Worm (Caenorhabditis elegans) whole organism, L2 larva: ENCODE measurements around the gene phf-34.

ENCODE experiments used
- C34F6.9 ChIP-seq: fragments of 150-350 bp; optimal IDR thresholded peaks from 2 replicates; lab custom pipeline; 2014; ENCODE audit warnings: missing biosample characterization, missing genetic modification characterization
- F13H6.1 ChIP-seq: sonication (generic microtip); optimal IDR thresholded peaks from 2 replicates; lab custom pipeline; 2016; ENCODE audit warnings: missing genetic modification characterization, missing compliant biosample characterization
- R02D3.7 ChIP-seq: fragments of 150-350 bp; optimal IDR thresholded peaks from 2 replicates; lab custom pipeline; 2014; ENCODE audit warnings: missing biosample characterization, missing genetic modification characterization
- ZK546.5 ChIP-seq: sonication (generic microtip); optimal IDR thresholded peaks from 2 replicates; lab custom pipeline; 2017; ENCODE audit warnings: missing biosample characterization, missing genetic modification characterization
- ama-1 ChIP-seq: fragments of 150-350 bp; optimal IDR thresholded peaks from 2 replicates; lab custom pipeline; 2018; ENCODE audit warnings: inconsistent platforms
- ceh-82 ChIP-seq: fragments of 150-350 bp; optimal IDR thresholded peaks from 2 replicates; lab custom pipeline; 2014; ENCODE audit warnings: missing biosample characterization, missing genetic modification characterization
- egl-27 ChIP-seq: sonication (generic microtip); optimal IDR thresholded peaks from 3 replicates; lab custom pipeline; 2017; ENCODE audit warnings: missing biosample characterization, missing genetic modification reagents, missing genetic modification characterization
- elt-1 ChIP-seq: fragments of 150-350 bp; optimal IDR thresholded peaks from 2 replicates; lab custom pipeline; 2014; ENCODE audit warnings: missing biosample characterization, missing genetic modification characterization
- elt-3 ChIP-seq: sonication (generic microtip); optimal IDR thresholded peaks from 2 replicates; lab custom pipeline; 2017; ENCODE audit warnings: missing biosample characterization, missing genetic modification characterization
- gmeb-1 ChIP-seq: fragments of 150-350 bp; optimal IDR thresholded peaks from 2 replicates; lab custom pipeline; 2014; ENCODE audit warnings: missing biosample characterization, missing genetic modification characterization
- lin-13 ChIP-seq: fragments of 150-350 bp; optimal IDR thresholded peaks from 2 replicates; lab custom pipeline; 2014; ENCODE audit warnings: missing biosample characterization, missing genetic modification reagents, missing genetic modification characterization
- lin-39 ChIP-seq: fragments of 150-350 bp; optimal IDR thresholded peaks from 2 replicates; lab custom pipeline; 2014; ENCODE audit warnings: missing biosample characterization, missing genetic modification reagents, missing genetic modification characterization
- lsy-2 ChIP-seq, 2 experiments: fragments of 150-350 bp in 1 of 2; sonication (generic microtip) in 1 of 2; optimal IDR thresholded peaks; 2 replicates each; lab custom pipeline; 2014 to 2017; ENCODE audit warnings: missing biosample characterization in 2 of 2, missing genetic modification characterization in 2 of 2
- mbf-1 ChIP-seq: sonication (generic microtip); optimal IDR thresholded peaks from 2 replicates; lab custom pipeline; 2017; ENCODE audit warnings: missing biosample characterization, missing genetic modification characterization
- mdl-1 ChIP-seq, 2 experiments: fragments of 150-350 bp in 1 of 2; sonication (generic microtip) in 1 of 2; optimal IDR thresholded peaks; 2 replicates each; lab custom pipeline; 2017; ENCODE audit warnings: missing biosample characterization in 2 of 2, missing genetic modification characterization in 2 of 2
- nhr-11 ChIP-seq: fragments of 150-350 bp; optimal IDR thresholded peaks from 2 replicates; lab custom pipeline; 2014; ENCODE audit warnings: missing biosample characterization, missing genetic modification characterization
- nhr-12 ChIP-seq: fragments of 150-350 bp; optimal IDR thresholded peaks from 2 replicates; lab custom pipeline; 2014; ENCODE audit warnings: missing biosample characterization, missing genetic modification characterization
- nhr-129 ChIP-seq: fragments of 150-350 bp; optimal IDR thresholded peaks from 2 replicates; lab custom pipeline; 2014; ENCODE audit warnings: missing biosample characterization, missing genetic modification characterization
- nhr-23 ChIP-seq: fragments of 150-350 bp; optimal IDR thresholded peaks from 2 replicates; lab custom pipeline; 2014; ENCODE audit warnings: missing biosample characterization, missing genetic modification reagents, missing genetic modification characterization
- nhr-237 ChIP-seq: fragments of 150-350 bp; optimal IDR thresholded peaks from 2 replicates; lab custom pipeline; 2014; ENCODE audit warnings: missing biosample characterization, missing genetic modification characterization
- nhr-25 ChIP-seq: fragments of 150-350 bp; sonication (generic microtip); optimal IDR thresholded peaks from 3 replicates; lab custom pipeline; 2014; ENCODE audit warnings: missing biosample characterization, missing genetic modification characterization
- nhr-6 ChIP-seq: fragments of 150-350 bp; optimal IDR thresholded peaks from 2 replicates; lab custom pipeline; 2014; ENCODE audit warnings: missing biosample characterization, missing genetic modification characterization
- peb-1 ChIP-seq: fragments of 150-350 bp; optimal IDR thresholded peaks from 2 replicates; lab custom pipeline; 2014; ENCODE audit warnings: missing biosample characterization, missing genetic modification characterization
- sma-3 ChIP-seq: sonication (generic microtip); optimal IDR thresholded peaks from 2 replicates; lab custom pipeline; 2016; ENCODE audit warnings: missing genetic modification reagents, missing genetic modification characterization, missing compliant biosample characterization
- sma-9 ChIP-seq, 2 experiments: fragments of 150-350 bp in 1 of 2; sonication (generic microtip) in 1 of 2; optimal IDR thresholded peaks; 2 replicates each; lab custom pipeline; 2014 to 2016; ENCODE audit warnings: missing genetic modification characterization in 2 of 2, mild to moderate bottlenecking in 1 of 2, missing biosample characterization in 1 of 2, missing compliant biosample characterization in 1 of 2, missing genetic modification reagents in 1 of 2, moderate library complexity in 1 of 2
- snpc-4 ChIP-seq: fragments of 150-350 bp; optimal IDR thresholded peaks from 2 replicates; lab custom pipeline; 2014; ENCODE audit warnings: missing biosample characterization, missing genetic modification characterization
- unc-55 ChIP-seq: fragments of 150-350 bp; sonication (generic microtip); optimal IDR thresholded peaks from 3 replicates; lab custom pipeline; 2014; ENCODE audit warnings: missing biosample characterization, missing genetic modification reagents, missing genetic modification characterization
- unc-62 ChIP-seq: fragments of 150-350 bp; optimal IDR thresholded peaks from 2 replicates; lab custom pipeline; 2014; ENCODE audit warnings: missing biosample characterization, missing genetic modification reagents, missing genetic modification characterization
- zag-1 ChIP-seq: fragments of 150-350 bp; optimal IDR thresholded peaks from 2 replicates; lab custom pipeline; 2014; ENCODE audit warnings: missing biosample characterization, missing genetic modification characterization
- ztf-1 ChIP-seq: fragments of 200-800 bp; sonication (Bioruptor generic); conservative IDR thresholded peaks from 2 replicates; pipeline ENCODE4 v1.3.6; 2022; ENCODE audit warnings: missing genetic modification characterization, missing compliant biosample characterization
- ztf-11 ChIP-seq: sonication (generic microtip); optimal IDR thresholded peaks from 2 replicates; lab custom pipeline; 2017; ENCODE audit warnings: missing biosample characterization, missing genetic modification characterization

phf-34 gene

DNA sequence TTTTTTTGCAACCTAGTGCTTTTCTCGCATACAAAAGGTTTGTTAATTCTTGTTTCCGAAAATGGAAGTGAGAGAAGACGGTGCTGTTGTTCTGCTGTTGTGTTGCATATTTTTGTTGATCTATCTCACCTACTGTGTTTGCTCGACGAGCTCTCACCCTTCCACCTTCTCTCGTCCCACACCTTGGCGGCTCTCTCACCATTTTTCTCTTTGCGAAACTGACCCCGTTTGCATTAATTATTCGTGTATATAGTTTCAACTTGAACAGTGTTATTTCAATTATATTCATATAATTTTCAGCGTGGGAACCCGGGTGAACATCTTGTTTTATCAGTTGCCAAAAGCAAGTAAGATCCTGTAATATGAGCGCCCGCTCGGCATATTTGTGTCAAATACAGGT, 22.2 kb downstream of the phf-34 start, which contains the start of gene R07B1.9:
Gene R07B1.9, plus strand, starts transcription at position 301 of the 400 bp plus-strand sequence.
- TF ChIP-seq unc-55 (GFP tag; lab: Kevin White, UChicago) (no peak), lin-13 (no peak), ama-1 (lab: Kevin White, UChicago) (no peak), C34F6.9 (tag; lab: Kevin White, UChicago) (no peak), nhr-6 (tag; lab: Kevin White, UChicago) (no peak), nhr-11 (no peak), ZK546.5 (tag; lab: Kevin White, UChicago) (no peak), F13H6.1 (tag; lab: Kevin White, UChicago) (no peak), nhr-129 (no peak), egl-27 (tag; lab: Kevin White, UChicago) (no peak), lsy-2 (tag; optimal IDR thresholded peaks at IDR 0.05; lab: Kevin White, UChicago) (no peak), ztf-11 (tag; lab: Kevin White, UChicago) (no peak), R02D3.7 (no peak), zag-1 (tag; lab: Kevin White, UChicago) (no peak), nhr-23 (tag; lab: Kevin White, UChicago) (no peak), gmeb-1 (tag; lab: Kevin White, UChicago) (no peak), unc-62 (no peak), mdl-1 (tag; optimal IDR thresholded peaks at IDR 0.05; lab: Kevin White, UChicago) (no peak), elt-3 (tag; lab: Kevin White, UChicago) (no peak)

DNA sequence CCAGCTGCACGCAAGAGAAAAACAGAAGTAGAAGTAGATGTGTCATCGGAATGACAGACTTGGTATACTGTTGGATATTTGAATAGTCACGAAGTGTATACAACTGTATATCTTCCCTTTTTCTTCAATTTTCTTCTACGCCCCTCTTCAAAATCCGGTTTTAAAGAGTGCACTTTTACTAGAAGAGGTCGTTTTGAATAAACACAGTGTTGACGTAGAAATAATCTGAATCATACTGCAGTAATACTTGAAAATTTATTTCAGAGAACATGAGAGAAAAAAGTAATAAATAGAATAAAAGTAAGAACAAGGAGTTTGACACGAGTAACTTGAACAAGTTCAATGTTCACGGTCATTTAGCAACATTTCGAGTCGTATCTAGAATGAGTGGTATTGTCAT, 26.7 kb downstream of the phf-34 start, which contains the start of gene R07B1.8:
Gene R07B1.8, minus strand, starts transcription at position 101 of the 400 bp plus-strand sequence.
- TF ChIP-seq mbf-1 (tag; lab: Kevin White, UChicago) (no peak), sma-9 (GFP tag; optimal IDR thresholded peaks at IDR 0.05; lab: Kevin White, UChicago) (no peak), sma-9 (tag; optimal IDR thresholded peaks at IDR 0.05; lab: Kevin White, UChicago) (no peak), elt-1 (tag; lab: Kevin White, UChicago) (no peak), unc-55 (GFP tag; lab: Kevin White, UChicago) (no peak), egl-27 (tag; lab: Kevin White, UChicago) (no peak), nhr-237 (tag; lab: Kevin White, UChicago) (no peak), sma-3 (GFP tag; lab: Kevin White, UChicago) (no peak)

- no peak for TF ChIP-seq lin-13
- no peak for TF ChIP-seq sma-9 (GFP tag; optimal IDR thresholded peaks at IDR 0.05; lab: Kevin White, UChicago)
- no peak for TF ChIP-seq sma-9 (tag; optimal IDR thresholded peaks at IDR 0.05; lab: Kevin White, UChicago)
- no peak for TF ChIP-seq peb-1 (tag; lab: Kevin White, UChicago)
- TF ChIP-seq egl-27 (tag; lab: Kevin White, UChicago): no peak
- TF ChIP-seq nhr-23 (tag; lab: Kevin White, UChicago): no peak
- TF ChIP-seq nhr-12 (tag; lab: Kevin White, UChicago): no peak
- TF ChIP-seq nhr-129: no peak
- no peak for TF ChIP-seq elt-1 (tag; lab: Kevin White, UChicago)
- TF ChIP-seq ztf-1 (GFP tag; lab: Robert Waterston, UW): no peak
Measured at ce11 chrX:9869522-9869921, 29.8 kb downstream of the phf-34 start, which contains the start of gene R07B1.13. Gene R07B1.13 (plus strand): TSS chrX:9869822.

ce11 chrX:9868820-9869219, 30.5 kb downstream of the phf-34 start, which contains the start of gene R07B1.7:
Gene R07B1.7 (plus strand): TSS chrX:9869120.
- no peak for TF ChIP-seq ceh-82 (tag; lab: Kevin White, UChicago)
- TF ChIP-seq mbf-1 (tag; lab: Kevin White, UChicago): no peak
- TF ChIP-seq nhr-25 (tag; lab: Kevin White, UChicago): no peak
- no peak for TF ChIP-seq lin-39 (tag; lab: Kevin White, UChicago)
- TF ChIP-seq ama-1 (lab: Kevin White, UChicago): no peak
- TF ChIP-seq mdl-1 (tag; optimal IDR thresholded peaks at IDR 0.05; lab: Kevin White, UChicago): no peak
- no peak for TF ChIP-seq snpc-4 (tag; lab: Kevin White, UChicago)
- TF ChIP-seq nhr-12 (tag; lab: Kevin White, UChicago): no peak

- no peak for TF ChIP-seq snpc-4 (tag; lab: Kevin White, UChicago)
- TF ChIP-seq nhr-237 (tag; lab: Kevin White, UChicago): no peak
- TF ChIP-seq nhr-129: no peak
- no peak for TF ChIP-seq ceh-82 (tag; lab: Kevin White, UChicago)
Measured at ce11 chrX:9866355-9866754, 32.9 kb downstream of the phf-34 start, which contains the start of gene R07B1.6. Gene R07B1.6 (plus strand): TSS chrX:9866655.
